Worm (Caenorhabditis elegans) whole organism, midembryonic: Measurements from ENCODE around the gene R09B5.11.

ENCODE experiments used
- T22C8.4 ChIP-seq: fragments of 200-800 bp; sonication (Bioruptor generic); IDR thresholded peaks from 2 replicates; pipeline ENCODE4 v1.3.6; 2022; ENCODE audit warnings: missing genetic modification characterization, missing compliant biosample characterization
- cog-1 ChIP-seq: sonication (generic microtip); optimal IDR thresholded peaks from 2 replicates; lab custom pipeline; 2016; ENCODE audit warnings: missing genetic modification characterization, missing compliant biosample characterization
- flt-1 ChIP-seq: fragments of 200-800 bp; sonication (Bioruptor generic); IDR thresholded peaks from 2 replicates; pipeline ENCODE4 v1.3.6; 2022; ENCODE audit warnings: missing genetic modification characterization, missing compliant biosample characterization
- klf-2 ChIP-seq: fragments of 200-800 bp; sonication (Bioruptor generic); conservative IDR thresholded peaks from 2 replicates; pipeline ENCODE4 v1.3.6; 2022; ENCODE audit warnings: missing genetic modification reagents, missing genetic modification characterization, missing compliant biosample characterization
- med-1 ChIP-seq: sonication (generic microtip); optimal IDR thresholded peaks from 2 replicates; lab custom pipeline; 2017; ENCODE audit warnings: missing genetic modification characterization, mild to moderate bottlenecking, missing compliant biosample characterization, antibody characterized with exemption, missing genetic modification reagents; ENCODE audit not compliant: insufficient read depth
- ref-1 ChIP-seq: fragments of 200-800 bp; sonication (Bioruptor generic); conservative IDR thresholded peaks from 2 replicates; pipeline ENCODE4 v1.3.6; 2022; ENCODE audit warnings: missing genetic modification reagents, missing genetic modification characterization, missing compliant biosample characterization
- tab-1 ChIP-seq: fragments of 200-800 bp; sonication (Bioruptor generic); IDR thresholded peaks from 2 replicates; pipeline ENCODE4 v1.3.6; 2022; ENCODE audit warnings: missing genetic modification characterization, missing compliant biosample characterization
- ztf-23 ChIP-seq: fragments of 200-800 bp; sonication (Bioruptor generic); IDR thresholded peaks from 2 replicates; pipeline ENCODE4 v1.3.6; 2022; ENCODE audit warnings: missing genetic modification reagents, missing genetic modification characterization, missing compliant biosample characterization
- ztf-29 ChIP-seq: fragments of 200-800 bp; sonication (Bioruptor generic); IDR thresholded peaks from 2 replicates; pipeline ENCODE4 v1.3.6; 2022; ENCODE audit warnings: missing genetic modification reagents, missing genetic modification characterization, missing compliant biosample characterization

DNA sequence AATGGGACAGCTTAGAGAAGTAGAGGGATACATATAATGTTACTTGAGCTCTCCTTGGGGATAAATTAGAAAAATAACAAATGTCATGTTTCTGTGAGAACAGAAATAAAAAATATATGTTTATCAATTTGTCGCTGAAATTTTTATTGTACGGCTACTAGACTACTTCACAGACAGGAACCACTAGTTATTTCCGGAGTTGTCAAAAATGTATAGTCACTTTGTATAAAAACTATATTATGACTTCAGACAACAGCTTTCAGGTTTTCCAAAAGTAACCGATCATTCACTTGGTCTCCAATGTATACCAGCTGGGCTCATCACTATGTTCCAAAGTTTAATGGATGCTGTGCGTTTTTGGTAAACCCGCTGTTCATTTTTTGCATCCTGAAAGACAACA is 12.3 kb downstream of the R09B5.11 start, which contains the start of gene srj-23:
- TF ChIP-seq flt-1 (GFP tag; lab: Robert Waterston, UW) (no peak), med-1 (GFP tag; lab: Kevin White, UChicago) (no peak), T22C8.4 (no peak), ref-1 (GFP tag; lab: Robert Waterston, UW) (no peak), ztf-23 (no peak), tab-1 (GFP tag; lab: Robert Waterston, UW) (no peak), cog-1 (tag; lab: Kevin White, UChicago) (no peak), ztf-29 (GFP tag; lab: Robert Waterston, UW) (no peak), klf-2 (GFP tag; lab: Robert Waterston, UW) (no peak)
